Worm (Caenorhabditis elegans): Measurements from ENCODE around the gene F07C3.3.

The F07C3.3 gene

DNA sequence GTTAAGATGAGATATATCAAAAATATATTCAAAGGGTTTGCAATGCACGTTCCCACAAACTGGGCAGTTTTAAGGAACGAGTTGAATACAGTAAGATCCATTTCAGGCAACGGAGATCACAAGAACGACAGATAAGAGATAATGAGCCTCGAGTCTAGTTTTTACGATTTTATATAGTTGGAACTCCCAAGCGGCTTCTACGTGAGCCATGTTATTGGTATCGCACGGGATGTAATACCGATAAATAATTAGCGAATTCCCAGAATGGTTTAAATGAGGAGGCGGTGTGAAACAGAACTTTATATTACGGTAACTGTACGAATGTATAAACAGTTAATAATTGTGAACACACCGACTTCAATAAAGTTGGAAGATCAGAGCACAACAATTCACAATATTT is 33.3 kb downstream of the F07C3.3 start, which contains the start of gene str-177:
Gene str-177, minus strand, starts transcription at position 101 of the 400 bp plus-strand sequence.
- TF ChIP-seq che-1 (tag; optimal IDR thresholded peaks at IDR 0.05) (no peak), unc-3 (GFP tag; conservative IDR thresholded peaks at IDR 0.05) (no peak), unc-3 (tag; optimal IDR thresholded peaks at IDR 0.05) (no peak), ceh-6 (GFP tag; optimal IDR thresholded peaks at IDR 0.05) (no peak), pros-1 (tag; optimal IDR thresholded peaks at IDR 0.05) (no peak), elt-4 (tag; optimal IDR thresholded peaks at IDR 0.05) (no peak), K02D7.2 (tag; optimal IDR thresholded peaks at IDR 0.05) (no peak), nfya-1 (tag; optimal IDR thresholded peaks at IDR 0.05) (no peak), gmeb-2 (tag; optimal IDR thresholded peaks at IDR 0.05) (no peak), lim-6 (tag; optimal IDR thresholded peaks at IDR 0.05) (no peak), pqm-1 (tag; optimal IDR thresholded peaks at IDR 0.05) (no peak), syd-9 (tag; optimal IDR thresholded peaks at IDR 0.05) (no peak), nhr-11 (tag; optimal IDR thresholded peaks at IDR 0.05) (no peak), pha-4 (tag; optimal IDR thresholded peaks at IDR 0.05) (no peak), hlh-13 (GFP tag; optimal IDR thresholded peaks at IDR 0.05) (no peak), odd-2 (tag; optimal IDR thresholded peaks at IDR 0.05) (no peak)

DNA sequence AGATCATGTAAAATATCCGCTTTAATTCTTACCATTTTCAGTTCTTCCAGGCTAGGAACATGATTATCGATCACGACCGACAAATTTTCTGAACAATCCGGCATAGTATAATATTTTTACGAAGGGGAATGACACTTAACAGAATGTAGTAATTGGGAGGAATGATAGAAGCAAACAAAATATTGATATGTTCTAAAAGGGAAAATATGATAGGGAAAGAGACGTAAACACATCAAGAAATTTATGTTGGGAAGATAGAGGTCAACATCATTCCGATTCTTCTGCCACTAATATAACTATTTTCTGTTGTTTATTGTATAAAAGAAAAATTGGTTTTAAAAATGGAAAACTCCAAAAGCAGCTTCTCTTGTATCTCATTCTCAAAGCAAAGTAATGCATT is 35.1 kb downstream of the F07C3.3 start, which contains the start of gene C24B5.4:
Gene C24B5.4, minus strand, starts transcription at position 206 of the 400 bp plus-strand sequence.
- no peak for TF ChIP-seq ceh-14 (tag; optimal IDR thresholded peaks at IDR 0.05)
- TF ChIP-seq ceh-6 (GFP tag; optimal IDR thresholded peaks at IDR 0.05), result no peak
- no peak for TF ChIP-seq pros-1 (tag; optimal IDR thresholded peaks at IDR 0.05)
- no peak for TF ChIP-seq K09A11.1 (tag; optimal IDR thresholded peaks at IDR 0.05; ENCODE audit: insufficient read depth)
- no peak for TF ChIP-seq pag-3 (tag; optimal IDR thresholded peaks at IDR 0.05; ENCODE audit: borderline replicate concordance)
- TF ChIP-seq pax-1 (tag; optimal IDR thresholded peaks at IDR 0.05), result no peak
- TF ChIP-seq zip-5 (tag; optimal IDR thresholded peaks at IDR 0.05), result no peak
- no peak for TF ChIP-seq mec-3 (tag; optimal IDR thresholded peaks at IDR 0.05; ENCODE audit: borderline replicate concordance)

DNA sequence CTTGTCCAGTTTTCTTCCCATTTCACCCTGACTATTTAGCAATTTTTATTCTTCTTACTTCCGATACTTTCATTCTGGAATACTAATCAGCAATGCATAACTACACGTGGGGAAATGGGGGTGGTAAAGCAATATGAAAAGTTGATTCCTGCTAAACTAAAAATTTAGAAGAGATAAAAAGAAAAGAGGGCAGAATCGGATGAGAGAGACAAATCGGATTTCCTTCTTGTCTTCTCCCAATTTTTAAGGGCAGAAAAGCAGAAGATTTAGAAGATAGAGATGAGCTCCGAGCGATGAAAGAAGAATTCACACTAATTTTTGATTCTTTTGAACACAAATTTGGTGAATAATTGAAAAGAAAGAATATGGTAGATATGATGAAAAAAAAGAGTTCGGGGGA is 38.1 kb downstream of the F07C3.3 start:
- TF ChIP-seq K09A11.1 (tag; optimal IDR thresholded peaks at IDR 0.05; ENCODE audit: insufficient read depth) (no peak), elt-4 (tag; optimal IDR thresholded peaks at IDR 0.05) (no peak), gmeb-2 (tag; optimal IDR thresholded peaks at IDR 0.05) (no peak), unc-42 (tag; optimal IDR thresholded peaks at IDR 0.05) (peak; percentile 93)

DNA sequence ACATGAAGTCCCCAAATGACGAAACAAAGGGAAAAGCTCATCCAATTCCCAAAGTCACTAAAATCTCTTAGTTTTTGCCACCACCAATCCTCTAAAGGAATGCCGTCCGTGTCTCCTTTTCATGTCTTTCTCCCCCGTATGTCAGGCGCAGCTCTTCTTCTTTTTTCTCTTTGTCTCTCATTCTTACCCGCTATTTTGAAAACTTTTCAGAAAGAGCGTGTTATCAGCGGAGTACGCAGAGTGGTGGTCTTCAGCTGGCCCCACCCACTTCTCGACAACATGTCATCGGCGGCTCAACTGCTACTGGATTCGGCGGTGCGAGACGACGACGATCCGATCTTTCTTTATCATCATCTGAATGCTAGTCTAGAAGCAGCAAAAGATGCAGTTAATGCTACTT is 40.8 kb downstream of the F07C3.3 start, which contains the start of gene sphr-1:
Gene sphr-1, plus strand, starts transcription at position 205 of the 400 bp plus-strand sequence.
- TF ChIP-seq ceh-24 (tag; optimal IDR thresholded peaks at IDR 0.05) (no peak), hlh-6 (tag; optimal IDR thresholded peaks at IDR 0.05) (no peak), ceh-48 (tag; optimal IDR thresholded peaks at IDR 0.05) (no peak), Y22D7AL.16 (tag; optimal IDR thresholded peaks at IDR 0.05) (no peak), hlh-13 (GFP tag; optimal IDR thresholded peaks at IDR 0.05) (no peak), pax-1 (tag; optimal IDR thresholded peaks at IDR 0.05) (no peak), pag-3 (tag; optimal IDR thresholded peaks at IDR 0.05; ENCODE audit: borderline replicate concordance) (no peak), ets-4 (tag; optimal IDR thresholded peaks at IDR 0.05) (no peak), syd-9 (tag; optimal IDR thresholded peaks at IDR 0.05) (no peak), dve-1 (tag; optimal IDR thresholded peaks at IDR 0.05) (no peak), mec-3 (tag; optimal IDR thresholded peaks at IDR 0.05; ENCODE audit: borderline replicate concordance) (no peak), sdc-2 (tag; optimal IDR thresholded peaks at IDR 0.05) (no peak)

DNA sequence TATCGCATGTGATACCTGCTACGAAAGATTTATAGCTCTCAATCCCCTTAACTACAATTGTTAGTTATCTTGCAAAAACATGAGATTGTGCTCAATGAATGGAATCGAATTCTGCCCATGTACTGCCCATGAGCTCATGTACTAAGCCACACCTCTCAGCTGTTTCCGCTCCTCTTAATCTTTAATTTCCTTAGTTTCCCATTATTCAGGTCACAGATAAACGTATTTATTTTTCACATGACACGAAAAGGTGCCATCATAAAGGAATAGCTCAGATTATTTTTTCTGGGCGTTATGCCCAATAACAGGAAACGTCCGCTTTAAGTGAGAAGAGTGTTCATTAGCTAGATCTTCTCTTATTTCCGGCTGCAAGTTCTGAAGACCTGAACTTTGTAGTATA is 46.2 kb downstream of the F07C3.3 start:
- TF ChIP-seq elt-4 (tag; optimal IDR thresholded peaks at IDR 0.05) (no peak), nfya-1 (tag; optimal IDR thresholded peaks at IDR 0.05) (no peak), npax-4 (tag; optimal IDR thresholded peaks at IDR 0.05) (no peak), C08G9.2 (tag; optimal IDR thresholded peaks at IDR 0.05) (no peak), F13H6.1 (tag; optimal IDR thresholded peaks at IDR 0.05) (no peak), sox-4 (tag; optimal IDR thresholded peaks at IDR 0.05) (no peak), ceh-9 (tag; optimal IDR thresholded peaks at IDR 0.05) (no peak), gmeb-2 (tag; optimal IDR thresholded peaks at IDR 0.05) (no peak), unc-86 (tag; optimal IDR thresholded peaks at IDR 0.05) (no peak), ztf-16 (tag; optimal IDR thresholded peaks at IDR 0.05) (no peak), pax-1 (tag; optimal IDR thresholded peaks at IDR 0.05) (no peak), mec-3 (tag; optimal IDR thresholded peaks at IDR 0.05; ENCODE audit: borderline replicate concordance) (no peak), elt-2 (tag; optimal IDR thresholded peaks at IDR 0.05) (no peak), ceh-19 (GFP tag; optimal IDR thresholded peaks at IDR 0.05) (no peak)

All from whole organism, late embryonic.